Worm (Caenorhabditis elegans): ENCODE measurements around the gene nas-18.
"Not testable (repeated sequence)": the region's sequence is repeated elsewhere in the genome, so short reads cannot be mapped to it uniquely, and the experiment has no call there.

nas-18 gene

ce11 chrV:11396134-11396533 lies at the start of gene nas-18:
Gene nas-18 (plus strand): TSS chrV:11396434.
- not testable (repeated sequence) for TF ChIP-seq fkh-10 (GFP tag; optimal IDR thresholded peaks at IDR 0.05); mep-1 (tag; optimal IDR thresholded peaks at IDR 0.05); ceh-82 (tag; optimal IDR thresholded peaks at IDR 0.05)

DNA sequence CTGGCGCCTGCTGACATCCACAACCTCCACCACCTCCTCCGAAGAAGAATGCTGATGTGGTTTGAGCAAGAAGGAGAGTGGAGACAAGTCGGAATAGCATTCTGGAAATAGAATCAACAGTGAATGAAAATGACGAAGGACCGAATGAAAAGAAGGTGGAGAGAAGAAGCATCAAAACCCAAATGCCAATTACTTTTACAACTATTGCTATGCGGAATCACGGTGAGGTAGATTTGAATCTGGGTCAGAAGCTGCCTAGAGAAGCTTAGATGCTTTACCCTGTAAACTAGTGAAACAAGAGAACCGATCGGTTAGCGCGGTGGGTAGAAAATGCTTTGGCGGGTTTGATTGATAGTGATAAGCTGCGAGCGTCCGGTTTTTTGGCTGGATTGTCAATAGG lies 49.3 kb upstream of the nas-18 start, which contains the start of gene grl-7:
TSS of gene grl-7 (minus strand) at position 101 of the 400 bp plus-strand sequence.
- no peak for TF ChIP-seq ztf-11 (tag; optimal IDR thresholded peaks at IDR 0.05)
- TF ChIP-seq blmp-1 (tag; optimal IDR thresholded peaks at IDR 0.05) = no peak
- TF ChIP-seq C04F5.9 (tag; optimal IDR thresholded peaks at IDR 0.05) = no peak
- TF ChIP-seq ceh-82 (tag; optimal IDR thresholded peaks at IDR 0.05) = no peak
- no peak for TF ChIP-seq ces-1 (GFP tag; optimal IDR thresholded peaks at IDR 0.05)
- no peak for TF ChIP-seq nhr-90 (tag; optimal IDR thresholded peaks at IDR 0.05; ENCODE audit: poor library complexity)
- TF ChIP-seq hpl-2 (GFP tag; optimal IDR thresholded peaks at IDR 0.05) = no peak
- no peak for TF ChIP-seq efl-1 (optimal IDR thresholded peaks at IDR 0.05)
- TF ChIP-seq efl-1 (GFP tag; optimal IDR thresholded peaks at IDR 0.05 in 1 of 2) = peak in 1 of 2 experiments; percentile 33

DNA sequence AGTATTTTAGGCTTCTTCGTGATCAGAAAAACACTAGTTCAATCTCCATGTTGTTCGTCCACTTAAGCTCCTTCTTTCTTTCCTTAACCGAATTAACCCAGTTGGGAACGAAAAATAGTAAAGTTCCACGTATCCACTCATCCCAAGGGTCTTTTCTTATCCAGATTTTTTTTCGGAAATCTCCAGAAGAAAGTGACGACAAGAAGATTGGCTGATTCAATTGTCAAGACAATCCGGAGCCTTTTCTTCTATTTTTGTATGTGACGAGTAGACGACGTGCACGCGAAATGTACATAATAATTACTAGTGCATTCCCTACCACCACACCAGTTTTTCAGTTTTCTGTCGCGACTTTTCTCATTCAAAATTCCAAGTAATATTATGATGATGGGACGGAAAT lies 45.0 kb upstream of the nas-18 start:
- TF ChIP-seq dpl-1 (GFP tag; optimal IDR thresholded peaks at IDR 0.05) = no peak
- no peak for TF ChIP-seq vab-15 (tag; optimal IDR thresholded peaks at IDR 0.05)
- peak; percentile 19 for TF ChIP-seq fkh-10 (GFP tag; optimal IDR thresholded peaks at IDR 0.05)
- TF ChIP-seq mab-9 (GFP tag; IDR thresholded peaks at IDR 0.05) = no peak
- TF ChIP-seq lir-3 (tag; optimal IDR thresholded peaks at IDR 0.05; ENCODE audit: poor library complexity) = no peak
- no peak for TF ChIP-seq sox-4 (tag; optimal IDR thresholded peaks at IDR 0.05)
- no peak for TF ChIP-seq nhr-76 (tag; optimal IDR thresholded peaks at IDR 0.05)
- peak; percentile 47 for TF ChIP-seq lin-14 (GFP tag; optimal IDR thresholded peaks at IDR 0.05)
- no peak for TF ChIP-seq elt-3 (tag; optimal IDR thresholded peaks at IDR 0.05)
- no peak for TF ChIP-seq nhr-237 (tag; optimal IDR thresholded peaks at IDR 0.05)

DNA sequence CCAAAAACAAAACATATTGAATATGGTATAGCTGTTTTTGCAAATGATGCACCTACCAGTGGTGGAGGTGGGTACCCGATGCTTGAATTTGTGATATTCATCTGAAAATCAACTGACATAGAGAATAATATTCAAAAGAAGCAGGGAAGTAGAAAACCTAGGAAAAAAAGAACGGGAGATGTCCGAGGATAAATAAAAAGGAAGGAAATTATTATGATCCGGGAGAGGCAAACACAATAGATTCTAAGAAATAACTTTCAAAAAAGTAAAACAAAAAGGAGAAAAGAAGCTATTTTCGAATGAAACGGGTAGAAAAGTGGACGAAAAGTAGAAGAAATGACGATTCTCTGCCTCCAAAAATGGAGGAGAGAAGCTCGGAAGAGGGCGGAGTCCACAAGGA lies 43.3 kb upstream of the nas-18 start, which contains the start of gene npr-25:
TSS of gene npr-25 (minus strand) at position 101 of the 400 bp plus-strand sequence.
- TF ChIP-seq nhr-77 (tag; optimal IDR thresholded peaks at IDR 0.05) = no peak
- TF ChIP-seq C04F5.9 (tag; optimal IDR thresholded peaks at IDR 0.05) = no peak

DNA sequence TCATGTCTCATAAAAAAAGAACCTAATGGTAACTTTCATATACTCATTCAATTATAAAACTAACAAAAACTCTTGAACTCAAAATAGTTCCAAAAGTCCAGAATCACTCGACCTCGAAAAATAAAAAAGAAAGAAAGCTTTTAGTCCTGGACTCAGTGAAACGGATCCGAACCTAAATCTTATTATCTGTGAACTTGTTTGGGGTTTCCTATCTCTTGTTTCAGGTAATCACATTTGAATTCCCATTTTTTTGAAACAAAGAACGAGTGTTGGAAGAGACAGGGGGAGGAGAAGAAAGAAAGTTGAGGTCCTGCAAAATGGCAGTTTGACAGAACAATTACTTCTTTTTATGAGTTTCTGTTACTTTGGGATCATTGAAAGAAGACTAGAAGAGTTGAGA lies 42.0 kb upstream of the nas-18 start:
- TF ChIP-seq grh-1 (GFP tag; IDR thresholded peaks at IDR 0.05) (no peak), egl-13 (tag; optimal IDR thresholded peaks at IDR 0.05) (no peak), vab-15 (tag; optimal IDR thresholded peaks at IDR 0.05) (no peak), F16B12.6 (tag; optimal IDR thresholded peaks at IDR 0.05) (no peak), hlh-17 (GFP tag; optimal IDR thresholded peaks at IDR 0.05; ENCODE audit: borderline replicate concordance) (no peak), ces-1 (GFP tag; optimal IDR thresholded peaks at IDR 0.05) (peak; percentile 3), lin-39 (tag; optimal IDR thresholded peaks at IDR 0.05) (no peak), xbp-1 (tag; optimal IDR thresholded peaks at IDR 0.05) (no peak), lin-13 (GFP tag; optimal IDR thresholded peaks at IDR 0.05) (no peak), irx-1 (tag; optimal IDR thresholded peaks at IDR 0.05) (no peak), fos-1 (tag; optimal IDR thresholded peaks at IDR 0.05) (no peak), nhr-20 (tag; optimal IDR thresholded peaks at IDR 0.05) (no peak), efl-1 (optimal IDR thresholded peaks at IDR 0.05) (no peak), efl-1 (GFP tag; optimal IDR thresholded peaks at IDR 0.05 in 1 of 2) (no peak), pax-3 (tag; optimal IDR thresholded peaks at IDR 0.05) (no peak), aly-2 (tag; optimal IDR thresholded peaks at IDR 0.05) (no peak), tlp-1 (tag; optimal IDR thresholded peaks at IDR 0.05) (no peak), ztf-4 (tag; optimal IDR thresholded peaks at IDR 0.05) (no peak), skn-1 (tag; optimal IDR thresholded peaks at IDR 0.05) (no peak), fkh-10 (GFP tag; optimal IDR thresholded peaks at IDR 0.05) (peak; percentile 12), sox-4 (tag; optimal IDR thresholded peaks at IDR 0.05) (no peak), dsc-1 (tag; optimal IDR thresholded peaks at IDR 0.05) (no peak), nhr-237 (tag; optimal IDR thresholded peaks at IDR 0.05) (no peak), rnt-1 (tag; optimal IDR thresholded peaks at IDR 0.05) (no peak), zag-1 (tag; optimal IDR thresholded peaks at IDR 0.05) (no peak), lin-14 (GFP tag; optimal IDR thresholded peaks at IDR 0.05) (peak; percentile 56)
